Worm (Caenorhabditis elegans): Measurements from ENCODE around the gene Y17G7B.21.

ce11 chrII:11948459-11948858, 29.0 kb downstream of the Y17G7B.21 start, which contains the start of gene W03C9.8:
- TF ChIP-seq unc-62 (GFP tag; optimal IDR thresholded peaks at IDR 0.05) (no peak), F16B12.6 (tag; optimal IDR thresholded peaks at IDR 0.05) (no peak), skn-1 (tag; optimal IDR thresholded peaks at IDR 0.05) (no peak), lin-13 (GFP tag; optimal IDR thresholded peaks at IDR 0.05) (no peak), tbx-2 (tag; optimal IDR thresholded peaks at IDR 0.05) (no peak)

Measured in whole organism, L1 larva.